Worm (Caenorhabditis elegans) whole organism, midembryonic: ENCODE results near the gene pnc-1.

Source experiments
- flt-1 ChIP-seq: fragments of 200-800 bp; sonication (Bioruptor generic); IDR thresholded peaks from 2 replicates; pipeline ENCODE4 v1.3.6; 2022; ENCODE audit warnings: missing genetic modification characterization, missing compliant biosample characterization
- klf-2 ChIP-seq: fragments of 200-800 bp; sonication (Bioruptor generic); conservative IDR thresholded peaks from 2 replicates; pipeline ENCODE4 v1.3.6; 2022; ENCODE audit warnings: missing genetic modification reagents, missing genetic modification characterization, missing compliant biosample characterization
- med-1 ChIP-seq: sonication (generic microtip); optimal IDR thresholded peaks from 2 replicates; lab custom pipeline; 2017; ENCODE audit warnings: missing genetic modification characterization, mild to moderate bottlenecking, missing compliant biosample characterization, antibody characterized with exemption, missing genetic modification reagents; ENCODE audit not compliant: insufficient read depth
- ref-1 ChIP-seq: fragments of 200-800 bp; sonication (Bioruptor generic); conservative IDR thresholded peaks from 2 replicates; pipeline ENCODE4 v1.3.6; 2022; ENCODE audit warnings: missing genetic modification reagents, missing genetic modification characterization, missing compliant biosample characterization
- tab-1 ChIP-seq: fragments of 200-800 bp; sonication (Bioruptor generic); IDR thresholded peaks from 2 replicates; pipeline ENCODE4 v1.3.6; 2022; ENCODE audit warnings: missing genetic modification characterization, missing compliant biosample characterization
- ztf-23 ChIP-seq: fragments of 200-800 bp; sonication (Bioruptor generic); IDR thresholded peaks from 2 replicates; pipeline ENCODE4 v1.3.6; 2022; ENCODE audit warnings: missing genetic modification reagents, missing genetic modification characterization, missing compliant biosample characterization
- ztf-29 ChIP-seq: fragments of 200-800 bp; sonication (Bioruptor generic); IDR thresholded peaks from 2 replicates; pipeline ENCODE4 v1.3.6; 2022; ENCODE audit warnings: missing genetic modification reagents, missing genetic modification characterization, missing compliant biosample characterization

DNA sequence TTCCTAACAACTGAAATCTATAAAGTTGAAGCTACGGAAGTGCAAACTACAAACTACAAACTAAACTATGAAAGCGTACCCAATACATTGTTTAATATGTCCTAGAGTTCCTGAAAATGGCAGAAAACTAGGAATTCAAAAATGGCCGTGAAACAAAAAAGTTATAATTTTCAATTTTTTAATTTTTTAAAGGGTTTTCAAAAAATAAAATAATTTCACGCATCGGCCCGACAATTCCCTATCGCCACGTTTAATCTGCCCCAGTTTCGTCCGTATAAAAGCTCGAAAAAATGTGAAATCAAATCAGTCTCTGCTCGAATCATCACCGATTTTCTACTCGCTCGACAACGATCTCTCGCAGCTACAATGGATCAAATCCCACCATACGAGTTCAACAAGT lies 25.6 kb upstream of the pnc-1 start, which contains the start of gene Y38C1AA.7:
- TF ChIP-seq tab-1 (GFP tag; lab: Robert Waterston, UW) (no peak), ref-1 (GFP tag; lab: Robert Waterston, UW) (no peak), klf-2 (no peak), ztf-23 (GFP tag; lab: Robert Waterston, UW) (no peak), flt-1 (GFP tag; lab: Robert Waterston, UW) (no peak), ztf-29 (no peak), med-1 (GFP tag; lab: Kevin White, UChicago) (no peak)
